Worm (Caenorhabditis elegans): ENCODE results near the gene gcy-36.

gcy-36 gene

ce11 chrX:15502455-15503174 lies 23.8 kb downstream of the gcy-36 start, which contains the start of gene H13N06.7:
Gene H13N06.7, plus strand, starts transcription at chrX:15503124.
- TF ChIP-seq nhr-90 (tag; optimal IDR thresholded peaks at IDR 0.05; ENCODE audit: poor library complexity) = no peak
- TF ChIP-seq lin-14 (GFP tag; optimal IDR thresholded peaks at IDR 0.05) = no peak
- TF ChIP-seq vab-15 (tag; optimal IDR thresholded peaks at IDR 0.05) = no peak
- TF ChIP-seq F16B12.6 (tag; optimal IDR thresholded peaks at IDR 0.05) = no peak
- TF ChIP-seq snpc-4 (tag; optimal IDR thresholded peaks at IDR 0.05) = peak; percentile 1
- TF ChIP-seq nhr-20 (tag; optimal IDR thresholded peaks at IDR 0.05) = no peak

DNA sequence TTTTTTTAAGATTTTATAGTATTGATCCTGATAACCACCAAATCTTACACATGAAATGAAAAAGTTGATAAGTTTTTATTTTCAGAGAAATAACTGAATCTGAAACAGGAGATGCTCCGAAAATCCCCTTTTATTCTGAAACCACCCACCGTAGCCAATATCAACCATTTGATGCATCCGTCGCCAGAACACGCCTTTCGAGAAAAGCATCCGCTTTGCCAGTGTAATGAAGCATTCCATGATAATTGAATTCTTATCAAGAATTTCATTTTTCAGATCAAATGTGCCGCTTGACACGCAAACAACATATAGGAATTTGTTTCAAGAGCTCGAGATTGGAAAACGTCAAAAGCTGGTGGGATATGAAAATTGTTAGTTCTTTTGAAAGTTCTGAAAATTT lies 26.0 kb downstream of the gcy-36 start, which contains the start of gene tbh-1:
TSS of gene tbh-1 (minus strand) at position 101 of the 400 bp plus-strand sequence.
- TF ChIP-seq ceh-82 (tag; optimal IDR thresholded peaks at IDR 0.05) (no peak), nhr-76 (tag; optimal IDR thresholded peaks at IDR 0.05) (no peak), jun-1 (tag; optimal IDR thresholded peaks at IDR 0.05) (no peak), ceh-90 (tag; optimal IDR thresholded peaks at IDR 0.05) (no peak), elt-2 (tag; optimal IDR thresholded peaks at IDR 0.05) (no peak), efl-3 (GFP tag; optimal IDR thresholded peaks at IDR 0.05) (no peak), nhr-11 (tag; optimal IDR thresholded peaks at IDR 0.05) (no peak), zag-1 (tag; optimal IDR thresholded peaks at IDR 0.05) (no peak), ceh-63 (GFP tag; optimal IDR thresholded peaks at IDR 0.05) (no peak)

DNA sequence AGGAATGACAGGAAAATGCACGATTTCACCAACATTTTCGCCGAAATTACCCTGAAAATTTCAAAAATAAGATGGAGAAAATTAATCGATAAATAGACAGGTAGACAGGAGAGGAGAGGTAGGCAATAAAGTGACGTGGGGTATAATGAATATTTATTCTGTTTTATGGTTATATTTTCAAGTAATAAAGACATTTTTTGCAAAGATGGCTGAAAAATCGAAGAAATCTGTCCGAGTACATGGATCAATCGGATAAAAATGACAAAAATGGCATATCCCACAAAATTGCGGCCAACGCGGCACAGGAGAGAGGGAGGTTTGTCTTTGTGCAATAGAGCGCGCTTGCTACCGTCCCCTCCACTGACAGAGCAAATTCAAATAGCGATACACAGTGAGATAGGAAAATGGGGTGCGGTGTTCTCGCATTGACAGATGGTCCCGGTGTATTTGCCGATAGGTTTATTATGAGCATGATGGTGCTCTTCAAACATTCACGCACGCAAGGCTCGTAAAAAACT lies 29.1 kb downstream of the gcy-36 start, which contains the start of gene zipt-7.2:
TSS of gene zipt-7.2 (minus strand) at position 51 of the 518 bp plus-strand sequence.
- TF ChIP-seq C16A3.4 (tag; optimal IDR thresholded peaks at IDR 0.05) (peak; percentile 18), unc-98 (GFP tag; IDR thresholded peaks at IDR 0.05) (no peak), ceh-90 (tag; optimal IDR thresholded peaks at IDR 0.05) (no peak), ceh-82 (tag; optimal IDR thresholded peaks at IDR 0.05) (peak in 1 of 3 experiments; percentile 26), lin-35 (GFP tag; optimal IDR thresholded peaks at IDR 0.05) (peak; percentile 27 to 31), nhr-85 (tag) (no peak), pag-3 (tag; optimal IDR thresholded peaks at IDR 0.05; ENCODE audit: borderline replicate concordance, insufficient read depth) (no peak), lin-15B (tag; optimal IDR thresholded peaks at IDR 0.05) (no peak), C04F5.9 (tag; optimal IDR thresholded peaks at IDR 0.05) (no peak), xbp-1 (tag; optimal IDR thresholded peaks at IDR 0.05) (peak; percentile 9), lin-14 (GFP tag; optimal IDR thresholded peaks at IDR 0.05) (peak; percentile 27), fkh-8 (tag; optimal IDR thresholded peaks at IDR 0.05) (no peak), nhr-76 (tag; optimal IDR thresholded peaks at IDR 0.05) (no peak), nhr-84 (tag; optimal IDR thresholded peaks at IDR 0.05) (no peak), sox-4 (tag; optimal IDR thresholded peaks at IDR 0.05) (no peak), nhr-71 (tag; optimal IDR thresholded peaks at IDR 0.05) (peak; percentile 43), rnt-1 (tag; optimal IDR thresholded peaks at IDR 0.05) (peak; percentile 39), snu-23 (GFP tag; optimal IDR thresholded peaks at IDR 0.05) (peak; percentile 25), nhr-20 (tag; optimal IDR thresholded peaks at IDR 0.05) (peak; percentile 25), swsn-7 (tag; optimal IDR thresholded peaks at IDR 0.05) (peak; percentile 5), hpl-2 (GFP tag; optimal IDR thresholded peaks at IDR 0.05) (no peak), lin-13 (GFP tag; optimal IDR thresholded peaks at IDR 0.05) (no peak), efl-1 (optimal IDR thresholded peaks at IDR 0.05) (peak; percentile 1 to 6), efl-1 (GFP tag; optimal IDR thresholded peaks at IDR 0.05 in 1 of 2) (peak in 1 of 2 experiments; percentile 95), sup-37 (GFP tag; optimal IDR thresholded peaks at IDR 0.05) (no peak), blmp-1 (tag; optimal IDR thresholded peaks at IDR 0.05) (peak; percentile 12), lsy-2 (tag; optimal IDR thresholded peaks at IDR 0.05) (peak in 1 of 2 experiments; percentile 16), dpl-1 (GFP tag; optimal IDR thresholded peaks at IDR 0.05) (peak in 2 of 3 experiments; percentile 14 to 16), nhr-47 (tag; optimal IDR thresholded peaks at IDR 0.05) (peak; percentile 23)
